Fruit fly (Drosophila melanogaster) whole organism, embryonic: ENCODE results near the gene Cyp1.

Experiments used
- Ada2b ChIP-seq: fragments of 200-800 bp; sonication (Bioruptor generic); IDR thresholded peaks from 2 replicates; pipeline ENCODE4 v1.3.6; 2022; ENCODE audit warnings: missing biosample characterization, missing genetic modification characterization
- Adf1 ChIP-seq: fragments of 200-800 bp; sonication (Bioruptor generic); IDR thresholded peaks from 2 replicates; pipeline ENCODE4 v1.3.6; 2022; ENCODE audit warnings: missing biosample characterization, missing genetic modification characterization
- Awh ChIP-seq: fragments of 200-800 bp; sonication (Bioruptor generic); IDR thresholded peaks from 2 replicates; pipeline ENCODE4, ENCODE4 v1.3.6; 2022; ENCODE audit warnings: missing biosample characterization, missing genetic modification characterization
- B-H1 ChIP-seq: fragments of 200-800 bp; sonication (Bioruptor generic); IDR thresholded peaks from 3 replicates; pipeline ENCODE4 v1.3.6; 2022; ENCODE audit warnings: missing biosample characterization, missing genetic modification characterization
- CG10565 ChIP-seq: fragments of 200-800 bp; sonication (Bioruptor generic); optimal IDR thresholded peaks from 3 replicates; lab custom pipeline; 2016; ENCODE audit warnings: missing biosample characterization, mild to moderate bottlenecking, missing genetic modification characterization
- CG11504 ChIP-seq: fragments of 200-800 bp; sonication (Bioruptor generic); optimal IDR thresholded peaks from 3 replicates; lab custom pipeline; 2019; ENCODE audit warnings: missing biosample characterization, mild to moderate bottlenecking, missing genetic modification characterization, moderate library complexity
- CG12071 ChIP-seq: fragments of 200-800 bp; sonication (Bioruptor generic); optimal IDR thresholded peaks from 3 replicates; lab custom pipeline; 2018; ENCODE audit warnings: missing biosample characterization, mild to moderate bottlenecking, missing genetic modification characterization
- CG12104 ChIP-seq: fragments of 200-800 bp; sonication (Bioruptor generic); optimal IDR thresholded peaks from 3 replicates; lab custom pipeline; 2016; ENCODE audit warnings: missing biosample characterization, missing genetic modification characterization
- CG13123 ChIP-seq: fragments of 200-800 bp; sonication (Bioruptor generic); optimal IDR thresholded peaks from 2 replicates; lab custom pipeline; 2016; ENCODE audit warnings: missing biosample characterization, missing genetic modification characterization
- CG17328 ChIP-seq: fragments of 200-800 bp; sonication (Bioruptor generic); IDR thresholded peaks from 2 replicates; pipeline ENCODE4 v1.3.6; 2022; ENCODE audit warnings: missing biosample characterization, missing genetic modification characterization
- CG17912 ChIP-seq: fragments of 200-800 bp; sonication (Bioruptor generic); optimal IDR thresholded peaks from 2 replicates; lab custom pipeline; 2018; ENCODE audit warnings: missing biosample characterization, mild to moderate bottlenecking, missing genetic modification characterization
- CG1792 ChIP-seq: fragments of 200-800 bp; sonication (Bioruptor generic); optimal IDR thresholded peaks from 2 replicates; lab custom pipeline; 2016; ENCODE audit warnings: missing biosample characterization, missing genetic modification characterization
- CG18619 ChIP-seq: fragments of 200-800 bp; sonication (Bioruptor generic); optimal IDR thresholded peaks from 3 replicates; lab custom pipeline; 2017; ENCODE audit warnings: missing biosample characterization, mild to moderate bottlenecking, missing genetic modification characterization
- CG31365 ChIP-seq: fragments of 200-800 bp; sonication (Bioruptor generic); optimal IDR thresholded peaks from 2 replicates; lab custom pipeline; 2018; ENCODE audit warnings: missing biosample characterization, mild to moderate bottlenecking, missing genetic modification characterization
- CG3847 ChIP-seq: fragments of 200-800 bp; sonication (Bioruptor generic); IDR thresholded peaks from 2 replicates; pipeline ENCODE4 v1.3.6; 2022; ENCODE audit warnings: missing biosample characterization, missing genetic modification characterization
- CG8944 ChIP-seq: fragments of 200-800 bp; sonication (Bioruptor generic); optimal IDR thresholded peaks from 3 replicates; lab custom pipeline; 2016; ENCODE audit warnings: missing biosample characterization, missing genetic modification characterization
- CG9876 ChIP-seq: fragments of 200-800 bp; sonication (Bioruptor generic); optimal IDR thresholded peaks from 2 replicates; lab custom pipeline; 2016; ENCODE audit warnings: missing biosample characterization, missing genetic modification characterization
- Dfd ChIP-seq, 2 experiments: fragments of >200 bp; optimal IDR thresholded peaks; 2 replicates each; lab custom pipeline; 2017; ENCODE audit warnings: missing biosample characterization in 2 of 2, missing genetic modification characterization in 2 of 2
- Eip74EF ChIP-seq, 2 experiments: fragments of 200-800 bp in 1 of 2; fragments of >200 bp in 1 of 2; sonication (Bioruptor generic) in 1 of 2; optimal IDR thresholded peaks; 2 replicates each; lab custom pipeline; 2017 to 2019; ENCODE audit warnings: missing biosample characterization in 2 of 2, missing genetic modification characterization in 2 of 2, mild to moderate bottlenecking in 1 of 2, moderate library complexity in 1 of 2
- Fer2 ChIP-seq: fragments of 200-800 bp; sonication (Bioruptor generic); optimal IDR thresholded peaks from 2 replicates; lab custom pipeline; 2018; ENCODE audit warnings: missing biosample characterization, mild to moderate bottlenecking, missing genetic modification characterization, moderate library complexity
- H15 ChIP-seq: fragments of 200-800 bp; sonication (Bioruptor generic); IDR thresholded peaks from 3 replicates; pipeline ENCODE4 v1.3.6; 2022; ENCODE audit warnings: missing biosample characterization, missing genetic modification characterization
- HLH3B ChIP-seq: fragments of 200-800 bp; sonication (Bioruptor generic); IDR thresholded peaks from 2 replicates; pipeline ENCODE4 v1.3.6; 2022; ENCODE audit warnings: missing biosample characterization, missing genetic modification characterization
- Hsf ChIP-seq: fragments of 200-800 bp; sonication (Bioruptor generic); optimal IDR thresholded peaks from 3 replicates; lab custom pipeline; 2016; ENCODE audit warnings: missing biosample characterization, missing genetic modification characterization
- Meics ChIP-seq: fragments of 200-800 bp; sonication (Bioruptor generic); optimal IDR thresholded peaks from 2 replicates; lab custom pipeline; 2017; ENCODE audit warnings: missing biosample characterization, mild to moderate bottlenecking, missing genetic modification characterization
- Optix ChIP-seq: fragments of 200-800 bp; sonication (Bioruptor generic); IDR thresholded peaks from 3 replicates; pipeline ENCODE4 v1.3.6; 2022; ENCODE audit warnings: missing biosample characterization, missing genetic modification characterization
- Ravus ChIP-seq: fragments of 200-800 bp; sonication (Bioruptor generic); IDR thresholded peaks from 2 replicates; pipeline ENCODE4 v1.3.6; 2022; ENCODE audit warnings: missing biosample characterization, missing genetic modification characterization
- Rx ChIP-seq: fragments of 200-800 bp; sonication (Bioruptor generic); IDR thresholded peaks from 2 replicates; pipeline ENCODE4 v1.3.6; 2022; ENCODE audit warnings: missing biosample characterization, missing genetic modification characterization
- cato ChIP-seq: fragments of 200-800 bp; sonication (Bioruptor generic); optimal IDR thresholded peaks from 2 replicates; lab custom pipeline; 2016; ENCODE audit warnings: missing biosample characterization, missing genetic modification characterization, borderline replicate concordance
- ci ChIP-seq: fragments of 200-800 bp; sonication (Bioruptor generic); IDR thresholded peaks from 3 replicates; pipeline ENCODE4 v1.3.6; 2022; ENCODE audit warnings: missing biosample characterization, missing genetic modification characterization
- croc ChIP-seq: fragments of 200-800 bp; sonication (Bioruptor generic); conservative IDR thresholded peaks from 3 replicates; pipeline ENCODE4 v1.3.6; 2022; ENCODE audit warnings: missing biosample characterization, missing genetic modification characterization
- crp ChIP-seq, 2 experiments: fragments of 200-800 bp; sonication (Bioruptor generic); optimal IDR thresholded peaks; 2 replicates in 1 of 2; 3 replicates in 1 of 2; lab custom pipeline; 2017; ENCODE audit warnings: missing biosample characterization in 2 of 2, missing genetic modification characterization in 2 of 2, mild to moderate bottlenecking in 1 of 2, moderate library complexity in 1 of 2
- cwo ChIP-seq: fragments of 200-800 bp; sonication (Bioruptor generic); optimal IDR thresholded peaks from 3 replicates; lab custom pipeline; 2017; ENCODE audit warnings: missing biosample characterization, missing genetic modification characterization, mild to moderate bottlenecking, moderate library complexity, missing genetic modification reagents
- dimm ChIP-seq: fragments of 200-800 bp; sonication (Bioruptor generic); IDR thresholded peaks from 2 replicates; pipeline ENCODE4 v1.3.6; 2022; ENCODE audit warnings: missing biosample characterization, missing genetic modification characterization
- emc ChIP-seq: fragments of 200-800 bp; sonication (Bioruptor generic); optimal IDR thresholded peaks from 2 replicates; lab custom pipeline; 2016; ENCODE audit warnings: missing biosample characterization, missing genetic modification characterization
- ewg ChIP-seq: fragments of 200-800 bp; sonication (Bioruptor generic); optimal IDR thresholded peaks from 3 replicates; lab custom pipeline; 2017; ENCODE audit warnings: mild to moderate bottlenecking, missing biosample characterization, missing genetic modification reagents, missing genetic modification characterization
- fu2 ChIP-seq: fragments of 200-800 bp; sonication (Bioruptor generic); optimal IDR thresholded peaks from 2 replicates; lab custom pipeline; 2016; ENCODE audit warnings: missing biosample characterization, missing genetic modification characterization
- grn ChIP-seq: fragments of 200-800 bp; sonication (Bioruptor generic); optimal IDR thresholded peaks from 3 replicates; lab custom pipeline; 2017; ENCODE audit warnings: missing biosample characterization, missing genetic modification characterization
- hbn ChIP-seq: fragments of 200-800 bp; sonication (Bioruptor generic); IDR thresholded peaks from 2 replicates; pipeline ENCODE4 v1.3.6; 2022; ENCODE audit warnings: missing biosample characterization, missing genetic modification characterization; ENCODE audit not compliant: partially characterized antibody
- lbe ChIP-seq: fragments of 200-800 bp; sonication (Bioruptor generic); optimal IDR thresholded peaks from 2 replicates; lab custom pipeline; 2016; ENCODE audit warnings: missing biosample characterization, mild to moderate bottlenecking, missing genetic modification characterization
- lov ChIP-seq, 2 experiments: fragments of 200-800 bp in 1 of 2; fragments of >200 bp in 1 of 2; sonication (Bioruptor generic) in 1 of 2; IDR thresholded peaks in 1 of 2; optimal IDR thresholded peaks in 1 of 2; 2 replicates in 1 of 2; 3 replicates in 1 of 2; pipeline versions ENCODE4 v1.3.6 to Lab custom; 2017 to 2022; ENCODE audit warnings: missing biosample characterization in 1 of 2, missing genetic modification characterization in 1 of 2
- maf-S ChIP-seq: fragments of 200-800 bp; sonication (Bioruptor generic); optimal IDR thresholded peaks from 2 replicates; lab custom pipeline; 2016; ENCODE audit warnings: missing biosample characterization, missing genetic modification characterization
- nmo ChIP-seq: fragments of 200-800 bp; sonication (Bioruptor generic); optimal IDR thresholded peaks from 2 replicates; lab custom pipeline; 2018; ENCODE audit warnings: missing biosample characterization, mild to moderate bottlenecking, missing genetic modification characterization, moderate library complexity
- pnt ChIP-seq: fragments of 200-800 bp; sonication (Bioruptor generic); optimal IDR thresholded peaks from 3 replicates; lab custom pipeline; 2016; ENCODE audit warnings: missing biosample characterization, missing genetic modification characterization
- row ChIP-seq: fragments of 200-800 bp; sonication (Bioruptor generic); IDR thresholded peaks from 3 replicates; pipeline ENCODE4 v1.3.6; 2022; ENCODE audit warnings: missing biosample characterization, missing genetic modification characterization
- sd ChIP-seq: fragments of 200-800 bp; sonication (Bioruptor generic); optimal IDR thresholded peaks from 3 replicates; lab custom pipeline; 2018; ENCODE audit warnings: missing biosample characterization, mild to moderate bottlenecking, missing genetic modification characterization, moderate library complexity
- sens ChIP-seq: fragments of 200-800 bp; sonication (Bioruptor generic); peaks from one replicate; lab custom pipeline; 2016; ENCODE audit warnings: missing biosample characterization, missing genetic modification characterization
- seq ChIP-seq: fragments of 200-800 bp; sonication (Bioruptor generic); IDR thresholded peaks from 2 replicates; pipeline ENCODE4 v1.3.6; 2022; ENCODE audit warnings: missing biosample characterization, missing genetic modification characterization
- sim ChIP-seq: fragments of 200-800 bp; sonication (Bioruptor generic); IDR thresholded peaks from 2 replicates; pipeline ENCODE4 v1.3.6; 2022; ENCODE audit warnings: missing biosample characterization, missing genetic modification characterization
- stc ChIP-seq: fragments of 200-800 bp; sonication (Bioruptor generic); IDR thresholded peaks from 2 replicates; pipeline ENCODE4 v1.3.6; 2022; ENCODE audit warnings: missing biosample characterization, missing genetic modification characterization
- tx ChIP-seq: fragments of 200-800 bp; sonication (Bioruptor generic); optimal IDR thresholded peaks from 2 replicates; lab custom pipeline; 2016; ENCODE audit warnings: missing biosample characterization, missing genetic modification characterization

Gene Cyp1

DNA sequence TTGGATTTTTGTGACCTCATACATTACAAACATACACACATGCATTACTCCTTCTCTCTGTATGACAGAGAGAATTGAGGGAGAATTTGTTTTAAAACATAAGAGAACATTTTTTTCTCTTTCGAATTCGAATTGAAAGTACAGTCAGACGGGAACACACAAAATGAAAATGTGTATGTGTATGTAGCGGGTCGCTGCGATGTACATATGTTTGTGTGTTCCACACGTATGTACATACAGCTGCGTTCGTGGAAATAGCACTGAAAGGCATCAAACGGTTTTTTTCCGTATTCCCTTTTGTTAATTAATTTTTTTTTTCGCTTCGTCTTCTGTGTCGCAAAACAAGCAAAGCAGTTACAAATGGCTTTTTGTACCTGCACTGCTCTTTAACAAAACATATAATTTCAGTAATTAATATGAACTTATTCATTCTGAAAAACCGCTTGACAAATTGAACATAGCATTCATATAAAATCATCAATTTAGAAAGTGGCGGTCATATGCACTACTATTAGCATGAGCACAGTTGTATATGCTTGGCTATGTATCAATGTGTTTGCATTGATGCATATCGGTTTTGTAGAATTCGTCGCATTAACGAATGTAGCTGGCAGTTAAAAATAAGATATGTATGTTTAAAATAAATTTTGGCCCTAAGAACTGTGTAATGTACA is 12.6 kb upstream of the Cyp1 start (continued):
- TF ChIP-seq CG18619 (GFP tag; lab: Kevin White, UChicago), result peak; percentile 97
- TF ChIP-seq cwo (GFP tag; lab: Kevin White, UChicago), result peak; percentile 94
- TF ChIP-seq Ada2b, result peak; percentile 88
- TF ChIP-seq sens (GFP tag; lab: Kevin White, UChicago), result peak; percentile 99
- TF ChIP-seq Awh (GFP tag; lab: Robert Waterston, UW), result peak; percentile 86
- TF ChIP-seq Meics (GFP tag; lab: Kevin White, UChicago), result peak; percentile 97
- TF ChIP-seq cato (GFP tag; lab: Kevin White, UChicago), result peak; percentile 87
- peak; percentile 93 for TF ChIP-seq pnt (GFP tag; lab: Kevin White, UChicago)
- peak; percentile 70 for TF ChIP-seq Ravus (GFP tag; lab: Robert Waterston, UW)
- TF ChIP-seq Hsf (GFP tag; lab: Kevin White, UChicago), result peak; percentile 96
- peak; percentile 91 for TF ChIP-seq CG17912 (GFP tag; lab: Kevin White, UChicago)
- TF ChIP-seq CG9876 (GFP tag; lab: Kevin White, UChicago), result peak; percentile 91
- peak; percentile 83 for TF ChIP-seq CG10565
- peak; percentile 95 for TF ChIP-seq row (GFP tag; lab: Robert Waterston, UW)
- peak; percentile 88 for TF ChIP-seq CG13123
- TF ChIP-seq tx (GFP tag; lab: Kevin White, UChicago), result peak; percentile 96
- TF ChIP-seq Fer2 (tag; lab: Kevin White, UChicago), result peak; percentile 89
- TF ChIP-seq hbn (GFP tag; lab: Robert Waterston, UW), result no peak
- peak; percentile 90 for TF ChIP-seq emc (GFP tag; lab: Kevin White, UChicago)
- peak; percentile 93 for TF ChIP-seq seq (GFP tag; lab: Robert Waterston, UW)
- no peak for TF ChIP-seq lov (optimal IDR thresholded peaks at IDR 0.05; lab: Kevin White, UChicago)
- peak; percentile 84 for TF ChIP-seq lov (GFP tag; IDR thresholded peaks at IDR 0.05; lab: Robert Waterston, UW)
- TF ChIP-seq grn (GFP tag; lab: Kevin White, UChicago), result peak; percentile 91
- TF ChIP-seq lbe (GFP tag; lab: Kevin White, UChicago), result peak; percentile 89
- TF ChIP-seq stc (GFP tag; lab: Robert Waterston, UW), result peak; percentile 91
- peak; percentile 98 for TF ChIP-seq nmo
- TF ChIP-seq croc, result peak; percentile 92
- peak; percentile 88 for TF ChIP-seq HLH3B (GFP tag; lab: Robert Waterston, UW)
- peak; percentile 93 for TF ChIP-seq CG3847 (GFP tag; lab: Robert Waterston, UW)
- peak; percentile 88 for TF ChIP-seq CG17328 (GFP tag; lab: Robert Waterston, UW)
- TF ChIP-seq Eip74EF (GFP tag; optimal IDR thresholded peaks at IDR 0.05; lab: Kevin White, UChicago), result peak in 1 of 2 experiments; percentile 98
- TF ChIP-seq CG1792 (GFP tag; lab: Kevin White, UChicago), result peak; percentile 92
- TF ChIP-seq maf-S, result peak; percentile 92
- peak; percentile 91 for TF ChIP-seq ewg (GFP tag; lab: Kevin White, UChicago)
- peak; percentile 94 for TF ChIP-seq CG12104 (GFP tag; lab: Kevin White, UChicago)
- no peak for TF ChIP-seq dimm (GFP tag; lab: Robert Waterston, UW)
- peak; percentile 88 for TF ChIP-seq ci (GFP tag; lab: Robert Waterston, UW)
- peak; percentile 92 for TF ChIP-seq CG12071 (GFP tag; lab: Kevin White, UChicago)
- TF ChIP-seq Dfd (GFP tag; optimal IDR thresholded peaks at IDR 0.05; lab: Kevin White, UChicago), result no peak
- peak; percentile 86 for TF ChIP-seq H15 (GFP tag; lab: Robert Waterston, UW)
- peak; percentile 97 for TF ChIP-seq CG11504 (tag; lab: Kevin White, UChicago)
- peak; percentile 57 for TF ChIP-seq Adf1
- TF ChIP-seq Rx (GFP tag; lab: Robert Waterston, UW), result peak; percentile 85
- peak in 1 of 2 experiments; percentile 65 for TF ChIP-seq crp (GFP tag; optimal IDR thresholded peaks at IDR 0.05; lab: Kevin White, UChicago)
- TF ChIP-seq CG31365 (tag; lab: Kevin White, UChicago), result peak; percentile 84
- TF ChIP-seq B-H1, result peak; percentile 86
- TF ChIP-seq fu2 (GFP tag; lab: Kevin White, UChicago), result peak; percentile 95
- peak; percentile 91 for TF ChIP-seq Optix (GFP tag; lab: Robert Waterston, UW)
- peak; percentile 91 for TF ChIP-seq CG8944 (GFP tag; lab: Kevin White, UChicago)
- TF ChIP-seq sd (tag; lab: Kevin White, UChicago), result peak; percentile 90
- peak; percentile 80; the same call in 1 of the 2 replicates for TF ChIP-seq sim (GFP tag; lab: Robert Waterston, UW)
